Fruit fly (Drosophila melanogaster) ovary, adult (tissue): Measurements from ENCODE around the gene CG7523.

Experiments used
- CG17801 ChIP-seq: fragments of 200-800 bp; optimal IDR thresholded peaks from 2 replicates; lab custom pipeline; 2019; ENCODE audit warnings: missing biosample characterization, mild to moderate bottlenecking, missing genetic modification characterization, moderate library complexity; ENCODE audit not compliant: partially characterized antibody

CG7523 gene

DNA sequence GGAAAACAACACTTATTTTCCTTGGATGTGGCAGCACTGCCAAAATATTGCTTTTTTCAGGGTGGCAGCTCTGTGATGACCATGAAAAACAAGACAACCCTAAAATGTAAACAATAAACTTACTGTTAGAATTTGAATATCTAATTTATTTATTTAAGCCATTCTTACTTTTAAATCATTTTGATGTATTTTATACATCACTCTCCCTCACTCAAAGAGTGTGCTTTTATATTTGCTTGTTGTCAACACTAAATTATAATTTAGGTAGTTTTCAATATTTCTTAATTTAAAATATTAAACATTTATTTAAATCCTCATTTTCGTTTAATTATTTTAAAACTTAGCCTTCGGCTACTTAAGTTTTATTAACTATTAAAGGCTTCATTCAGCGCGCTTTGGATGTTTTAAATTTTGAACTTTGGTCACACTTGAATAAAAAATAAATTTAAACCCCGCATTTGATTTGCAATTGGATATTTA, at the start of gene CG7523, which contains the start of gene Mps1:
Gene CG7523 (minus strand): TSS at position 39 of the 480 bp plus-strand sequence.
Gene Mps1 (plus strand): TSS at position 415 of the 480 bp plus-strand sequence.
- no peak for TF ChIP-seq CG17801 (GFP tag; lab: Kevin White, UChicago)

DNA sequence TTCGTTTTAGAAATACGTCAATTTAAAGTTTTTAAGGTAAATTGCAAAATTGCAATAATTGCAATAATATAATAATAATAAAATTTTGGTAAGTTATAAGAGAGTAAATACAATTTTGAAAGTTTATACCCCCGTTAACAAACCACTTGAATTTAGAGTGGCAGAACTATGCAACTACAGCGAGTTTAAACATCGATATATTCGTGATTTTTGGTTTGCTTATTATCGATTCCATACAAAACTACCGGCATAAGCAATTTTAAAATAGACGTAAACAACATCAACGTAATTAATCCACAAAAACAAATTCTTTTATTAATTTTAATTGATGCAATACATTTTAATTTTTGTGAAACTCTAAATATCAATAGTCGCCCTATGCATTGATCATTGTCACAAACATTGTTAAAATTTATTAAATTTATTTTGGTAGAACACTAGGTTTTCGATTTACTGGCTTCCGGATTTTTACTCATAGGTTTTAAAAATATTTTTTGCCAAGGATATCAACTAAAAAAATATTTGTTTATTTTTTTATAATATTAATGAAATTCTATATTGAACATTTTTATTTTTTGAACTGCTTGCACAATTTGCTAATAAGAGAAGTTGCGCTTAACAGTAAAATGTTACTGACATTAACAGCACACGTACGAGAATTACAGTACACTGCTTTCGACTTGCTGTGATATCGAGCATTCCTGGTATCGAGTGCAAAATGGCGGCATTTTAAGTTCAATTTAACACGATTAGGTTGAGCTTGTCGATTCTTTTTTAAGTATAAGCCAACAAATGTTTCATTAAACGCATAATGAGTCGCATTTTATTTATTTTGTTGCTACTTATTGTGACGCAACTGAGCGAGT, 48.3 kb upstream of the CG7523 start, which contains the start of gene Pxt:
Gene Pxt (plus strand): TSS at position 695 of the 866 bp plus-strand sequence.
- no peak for TF ChIP-seq CG17801 (GFP tag; lab: Kevin White, UChicago)

DNA sequence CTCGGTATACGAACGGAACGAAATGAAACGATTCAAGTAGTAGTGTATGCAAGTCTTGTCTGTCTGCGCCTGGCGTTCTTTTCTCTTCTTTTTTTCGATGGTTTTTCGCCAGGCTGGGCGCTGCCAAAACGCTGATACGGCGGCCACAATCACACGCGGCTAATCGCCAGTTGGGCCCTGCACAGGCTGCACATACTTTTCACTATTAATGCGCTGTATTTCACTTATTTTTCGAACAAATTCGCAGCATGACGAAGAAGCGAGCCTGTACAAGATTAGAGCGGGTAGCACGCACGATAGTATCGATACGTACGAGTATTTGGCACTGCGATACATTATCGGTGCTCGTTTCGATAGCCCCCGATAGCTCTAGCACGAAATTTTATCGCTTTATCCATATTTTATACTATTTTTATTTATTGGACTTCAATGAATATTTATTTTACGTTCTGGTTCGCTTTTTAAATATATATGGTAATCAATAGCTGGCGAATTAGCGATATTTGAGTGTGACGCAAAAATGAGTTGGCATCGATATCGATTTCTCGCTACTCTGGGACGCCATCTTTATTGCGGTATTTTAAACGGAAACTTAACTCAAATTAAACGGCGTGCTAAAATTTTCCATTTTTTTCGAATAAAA, 47.5 kb upstream of the CG7523 start, which contains the start of gene osa:
Gene osa (minus strand): TSS at position 300 of the 643 bp plus-strand sequence.
- TF ChIP-seq CG17801 (GFP tag; lab: Kevin White, UChicago) = peak; percentile 24

DNA sequence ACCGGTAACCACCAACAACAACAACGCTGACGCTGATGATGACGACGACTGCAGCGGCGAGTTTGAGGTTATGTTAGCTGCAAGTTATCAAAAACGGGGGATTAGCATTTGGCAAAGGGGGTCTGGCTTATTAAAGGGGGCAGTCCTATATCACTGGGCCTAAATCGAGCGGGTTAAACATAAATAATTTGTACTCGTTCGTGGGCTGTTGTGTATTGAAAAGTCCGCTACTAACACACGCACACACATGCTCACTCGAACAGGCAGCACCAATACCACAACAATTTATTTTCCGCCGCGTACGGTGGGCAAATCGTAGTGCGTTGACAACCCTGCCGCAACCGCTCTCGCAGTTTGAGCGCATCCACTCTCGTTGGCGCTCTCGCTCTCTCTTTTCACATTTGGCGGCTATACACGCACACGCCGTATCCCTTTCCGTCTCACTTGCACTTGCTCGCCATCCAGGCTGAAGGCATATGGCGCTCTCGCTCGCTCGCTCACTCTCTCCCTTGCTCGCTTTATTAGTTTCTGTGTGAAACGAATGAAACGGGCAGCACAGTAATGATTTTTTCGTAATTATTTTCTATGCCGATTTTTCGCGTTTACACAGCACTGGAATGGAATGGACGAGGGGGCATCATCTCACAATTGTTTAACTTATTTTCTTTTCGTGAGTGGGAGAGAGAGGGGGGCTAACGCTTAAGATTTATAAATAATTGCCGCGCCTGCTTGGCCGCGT, 46.3 kb upstream of the CG7523 start:
- peak; percentile 54 for TF ChIP-seq CG17801 (GFP tag; lab: Kevin White, UChicago)

DNA sequence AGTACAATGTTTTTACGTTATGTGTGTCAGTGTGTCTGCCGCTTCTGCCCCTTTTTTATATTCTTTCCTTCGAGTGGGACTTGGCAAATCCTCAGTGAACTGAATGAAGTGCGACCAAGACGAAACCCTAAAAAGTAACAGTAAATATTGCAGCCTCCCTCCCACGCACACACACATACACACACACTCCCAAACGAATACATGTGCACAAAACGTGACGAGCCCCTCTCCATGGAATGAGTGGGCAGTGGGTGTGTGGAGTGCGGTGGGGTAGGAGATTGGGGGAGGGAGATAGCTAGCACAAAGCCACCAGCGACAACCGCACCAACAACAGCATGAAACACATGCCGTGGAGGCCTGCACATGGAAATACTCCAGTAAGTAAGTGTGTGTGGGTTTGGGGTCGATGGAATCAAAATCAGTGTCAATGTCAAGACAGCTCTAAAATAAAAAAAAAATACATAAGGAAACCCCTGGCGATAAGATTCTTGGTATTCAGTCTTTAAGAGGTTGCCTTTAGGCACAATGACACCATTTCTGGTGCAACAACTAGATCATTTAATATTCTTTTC, 44.2 kb upstream of the CG7523 start:
- TF ChIP-seq CG17801 (GFP tag; lab: Kevin White, UChicago) = no peak

DNA sequence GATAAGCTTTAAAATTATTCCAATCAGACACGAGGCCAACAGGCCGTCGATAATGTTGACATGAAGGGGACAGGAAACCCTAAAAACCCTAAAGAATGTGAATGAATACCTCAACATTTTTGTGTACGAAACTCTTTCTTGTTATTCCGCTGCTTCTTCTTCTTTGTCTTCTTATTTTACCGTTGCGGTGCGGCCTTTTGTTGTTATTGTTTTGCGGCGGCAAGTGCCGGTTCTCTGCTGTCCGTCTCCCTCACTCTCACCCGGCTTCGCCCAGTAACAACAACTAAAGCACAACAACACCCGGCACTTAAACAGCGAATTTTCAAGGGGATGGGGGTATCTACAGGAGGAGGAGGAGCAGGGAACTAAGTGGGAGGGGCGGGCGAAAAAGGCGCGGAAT, 43.7 kb upstream of the CG7523 start:
- no peak for TF ChIP-seq CG17801 (GFP tag; lab: Kevin White, UChicago)

DNA sequence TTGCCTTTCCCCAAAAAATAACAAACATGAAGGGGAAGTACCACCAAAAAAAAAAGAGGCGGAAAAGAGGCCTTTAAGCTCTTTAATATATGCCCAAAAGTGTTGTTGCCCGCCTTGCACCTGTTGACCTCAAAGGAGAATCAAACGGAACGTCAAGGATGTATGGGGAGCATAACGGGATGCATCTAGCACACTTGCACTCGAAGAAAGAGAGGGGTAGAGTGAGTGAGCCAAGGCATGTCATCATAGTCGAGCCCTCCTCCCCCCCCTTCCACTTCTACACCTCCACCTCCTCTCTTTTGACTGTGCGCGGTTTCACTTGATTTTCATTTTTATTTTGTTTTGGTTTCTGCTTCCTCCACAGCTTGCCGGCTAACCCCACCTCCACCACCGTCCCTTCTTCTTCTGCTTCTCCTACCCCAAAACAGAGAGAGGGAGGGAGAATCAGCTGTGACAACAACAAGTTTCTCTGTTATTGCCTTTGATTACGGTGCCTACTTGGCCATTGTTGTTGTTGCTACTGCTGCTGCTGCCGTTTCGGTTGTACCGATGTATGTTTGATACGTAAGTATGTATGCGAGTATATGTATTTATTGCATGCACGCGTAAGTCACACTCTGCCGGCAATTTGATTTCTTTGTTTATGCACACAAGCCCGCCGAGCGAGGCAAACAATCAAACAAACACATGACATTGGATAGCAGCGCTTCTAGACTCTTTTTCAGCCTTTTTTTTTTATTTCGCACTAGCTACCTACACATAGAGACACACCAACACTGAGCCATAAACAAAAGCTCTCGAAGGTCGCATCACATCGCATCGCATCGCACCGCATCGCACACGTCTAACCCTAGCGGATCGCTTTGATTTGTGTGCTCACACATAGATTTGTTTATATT, 42.2 kb upstream of the CG7523 start:
- TF ChIP-seq CG17801 (GFP tag; lab: Kevin White, UChicago) = no peak

DNA sequence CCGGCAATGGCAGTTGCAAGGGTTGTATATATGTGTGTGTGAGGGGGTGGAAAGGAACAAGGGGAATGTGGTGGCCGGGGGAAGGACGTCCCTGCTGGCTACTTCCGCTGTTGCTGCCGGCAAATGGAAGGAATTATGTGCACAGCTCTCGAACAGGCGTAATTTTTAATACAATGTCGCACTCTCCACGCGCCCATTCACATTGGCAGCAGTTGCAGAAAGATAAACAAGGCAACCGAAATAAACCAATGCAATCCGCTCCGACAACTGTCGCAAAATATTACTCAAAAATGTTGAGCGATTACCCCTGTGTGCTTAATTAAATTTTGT, 40.9 kb upstream of the CG7523 start:
- no peak for TF ChIP-seq CG17801 (GFP tag; lab: Kevin White, UChicago)

DNA sequence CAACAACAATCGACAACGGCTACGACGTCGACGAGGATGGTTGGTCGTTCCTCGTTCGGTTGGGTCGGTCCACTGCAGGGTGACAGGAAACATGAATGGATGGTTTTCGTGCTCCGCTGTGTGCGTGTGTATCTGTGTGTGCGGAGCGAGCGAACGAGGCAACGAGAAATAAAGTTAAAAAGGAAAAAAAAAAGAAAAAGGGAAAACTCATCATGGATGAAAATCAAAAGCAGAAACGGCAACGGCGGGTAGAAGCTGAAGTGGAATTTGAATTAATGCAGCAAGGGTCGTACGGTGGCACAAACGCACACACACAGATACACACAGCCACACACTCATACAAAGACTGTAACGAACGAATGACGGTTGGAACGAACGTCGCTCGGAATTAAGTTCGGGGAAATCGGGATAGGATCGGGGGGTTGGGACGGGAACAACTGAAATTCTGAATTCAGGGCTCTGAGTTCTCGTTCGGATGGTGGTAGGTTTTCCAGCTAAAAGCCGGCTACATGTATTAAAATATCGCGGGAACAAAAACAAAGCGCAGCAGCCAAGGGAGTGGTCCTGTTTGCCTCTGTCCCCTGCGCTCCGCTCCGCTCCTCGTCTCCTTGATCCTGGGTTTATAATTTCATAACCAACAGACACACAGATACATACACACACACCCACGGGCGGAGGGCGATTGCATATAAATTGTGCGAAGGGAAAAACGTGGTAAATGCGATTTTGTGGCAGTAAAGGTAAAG, 40.4 kb upstream of the CG7523 start:
- TF ChIP-seq CG17801 (GFP tag; lab: Kevin White, UChicago) = no peak

DNA sequence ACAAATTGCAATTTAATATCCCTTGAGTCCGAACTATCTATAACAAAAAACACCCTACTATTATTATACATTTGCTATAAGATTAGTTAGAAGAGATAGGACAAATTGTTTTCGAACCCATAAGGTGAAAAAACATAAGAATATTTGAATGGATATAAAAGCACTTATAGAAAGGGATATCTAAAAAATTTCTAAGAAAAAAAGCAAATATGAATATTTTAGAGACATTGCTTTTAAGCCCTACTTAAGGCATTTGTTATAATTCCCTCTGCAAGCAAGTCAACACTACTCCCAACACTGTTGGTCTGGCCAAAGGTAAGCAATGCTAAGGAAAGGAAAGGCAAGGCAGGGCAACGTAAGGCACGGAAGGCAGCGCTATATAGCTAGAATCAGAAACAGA, 39.7 kb upstream of the CG7523 start:
- no peak for TF ChIP-seq CG17801 (GFP tag; lab: Kevin White, UChicago)

DNA sequence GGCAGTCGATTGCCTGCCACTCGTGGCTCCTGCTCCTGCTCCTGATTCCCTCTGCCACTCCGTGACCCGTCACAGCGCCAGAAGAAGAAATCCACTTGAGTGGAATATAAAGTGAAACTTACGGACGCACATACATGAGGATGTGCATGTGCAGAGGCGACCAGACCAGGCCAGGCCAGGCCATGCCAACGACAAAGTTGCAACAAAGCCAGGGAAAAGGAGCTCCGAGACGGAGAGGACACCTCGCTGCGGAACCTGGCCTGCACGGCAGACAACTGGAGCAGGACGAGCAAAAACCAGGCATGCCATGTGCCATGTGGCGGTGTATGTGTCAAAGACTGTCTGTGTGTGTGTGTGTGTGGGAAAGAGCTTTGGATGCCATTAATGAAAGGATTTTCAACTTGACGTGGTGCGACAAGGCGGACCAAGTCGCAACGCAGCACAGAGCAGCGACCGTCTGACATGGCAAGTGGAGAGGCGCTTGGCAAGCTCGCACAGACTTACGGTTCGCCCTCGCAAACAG, 39.0 kb upstream of the CG7523 start:
- TF ChIP-seq CG17801 (GFP tag; lab: Kevin White, UChicago) = no peak

DNA sequence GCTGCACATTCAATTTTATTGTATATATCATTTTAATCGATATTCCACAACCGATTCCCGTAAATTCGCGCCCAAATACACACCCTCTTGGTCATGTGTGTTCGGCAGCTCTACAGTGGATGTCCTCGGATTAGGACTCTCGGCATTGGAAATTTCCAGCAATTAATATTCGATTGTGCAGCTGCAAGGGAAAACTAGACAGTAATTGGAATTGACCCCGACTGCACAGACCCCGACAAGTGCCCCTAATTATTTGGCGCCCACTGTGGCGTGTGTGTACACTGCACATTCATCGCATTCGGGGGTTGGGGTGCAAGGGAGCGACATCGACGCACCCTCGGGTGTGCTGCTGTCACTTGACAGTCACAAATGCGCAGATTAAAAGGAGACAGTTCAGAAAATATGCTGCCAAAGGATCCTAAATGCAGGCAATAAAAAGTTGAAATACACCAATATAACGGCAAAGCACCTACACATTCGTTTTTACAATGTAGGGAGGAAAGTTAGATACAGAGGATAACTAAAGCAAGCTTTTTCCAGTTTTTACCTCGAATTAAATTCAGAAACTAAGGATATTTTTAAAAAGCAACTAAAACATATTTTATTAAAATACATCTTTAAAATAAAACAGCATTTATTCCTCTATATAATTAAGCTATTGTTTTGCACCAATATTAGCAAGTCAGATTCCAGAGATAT, 38.2 kb upstream of the CG7523 start:
- TF ChIP-seq CG17801 (GFP tag; lab: Kevin White, UChicago) = no peak
